Fruit fly (Drosophila melanogaster) whole organism, embryonic: ENCODE results near the gene defl.

Source experiments
- Atf3 ChIP-seq: fragments of 200-800 bp; sonication (Bioruptor generic); optimal IDR thresholded peaks from 3 replicates; lab custom pipeline; 2016; ENCODE audit warnings: missing biosample characterization, missing genetic modification characterization
- B-H2 ChIP-seq: fragments of 200-800 bp; sonication (Bioruptor generic); optimal IDR thresholded peaks from 2 replicates; lab custom pipeline; 2018; ENCODE audit warnings: missing biosample characterization, mild to moderate bottlenecking, missing genetic modification characterization
- CG1024 ChIP-seq: fragments of 200-800 bp; sonication (Bioruptor generic); IDR thresholded peaks from 2 replicates; pipeline ENCODE4 v1.3.6; 2022; ENCODE audit warnings: missing biosample characterization, missing genetic modification characterization
- CG11504 ChIP-seq: fragments of 200-800 bp; sonication (Bioruptor generic); optimal IDR thresholded peaks from 3 replicates; lab custom pipeline; 2019; ENCODE audit warnings: missing biosample characterization, mild to moderate bottlenecking, missing genetic modification characterization, moderate library complexity
- CG11560 ChIP-seq: fragments of 200-800 bp; sonication (Bioruptor generic); IDR thresholded peaks from 3 replicates; pipeline ENCODE4 v1.3.6; 2022; ENCODE audit warnings: missing biosample characterization, missing genetic modification characterization
- CG11696 ChIP-seq: fragments of 200-800 bp; sonication (Bioruptor generic); IDR thresholded peaks from 2 replicates; pipeline ENCODE4 v1.3.6; 2022; ENCODE audit warnings: missing biosample characterization, missing genetic modification characterization
- CG1233 ChIP-seq: fragments of 200-800 bp; sonication (Bioruptor generic); optimal IDR thresholded peaks from 4 replicates; lab custom pipeline; 2018; ENCODE audit warnings: missing biosample characterization, mild to moderate bottlenecking, missing genetic modification characterization
- CG12769 ChIP-seq: fragments of 200-800 bp; sonication (Bioruptor generic); optimal IDR thresholded peaks from 2 replicates; lab custom pipeline; 2019; ENCODE audit warnings: missing biosample characterization, mild to moderate bottlenecking, missing genetic modification characterization, moderate library complexity
- CG15073 ChIP-seq: fragments of 200-800 bp; sonication (Bioruptor generic); optimal IDR thresholded peaks from 2 replicates; lab custom pipeline; 2016; ENCODE audit warnings: missing biosample characterization, missing genetic modification characterization
- CG16779 ChIP-seq: fragments of 200-800 bp; sonication (Bioruptor generic); IDR thresholded peaks from 2 replicates; pipeline ENCODE4 v1.3.6; 2022; ENCODE audit warnings: missing biosample characterization, missing genetic modification characterization
- CG17361 ChIP-seq: fragments of 200-800 bp; sonication (Bioruptor generic); IDR thresholded peaks from 3 replicates; pipeline ENCODE4 v1.3.6; 2022; ENCODE audit warnings: missing biosample characterization, missing genetic modification characterization
- CG17802 ChIP-seq: fragments of 200-800 bp; sonication (Bioruptor generic); optimal IDR thresholded peaks from 2 replicates; lab custom pipeline; 2018; ENCODE audit warnings: missing biosample characterization, mild to moderate bottlenecking, missing genetic modification characterization, moderate library complexity
- CG18599 ChIP-seq: fragments of 200-800 bp; sonication (Bioruptor generic); optimal IDR thresholded peaks from 3 replicates; lab custom pipeline; 2017; ENCODE audit warnings: missing biosample characterization, missing genetic modification characterization, mild to moderate bottlenecking, moderate library complexity, missing genetic modification reagents
- CG2889 ChIP-seq: fragments of 200-800 bp; sonication (Bioruptor generic); IDR thresholded peaks from 3 replicates; pipeline ENCODE4 v1.3.6; 2022; ENCODE audit warnings: missing biosample characterization, missing genetic modification characterization
- CG30020 ChIP-seq: fragments of 200-800 bp; optimal IDR thresholded peaks from 2 replicates; lab custom pipeline; 2019; ENCODE audit warnings: missing biosample characterization, mild to moderate bottlenecking, missing genetic modification characterization, moderate library complexity
- CG31388 ChIP-seq: fragments of 200-800 bp; sonication (Bioruptor generic); optimal IDR thresholded peaks from 2 replicates; lab custom pipeline; 2016; ENCODE audit warnings: missing biosample characterization, missing genetic modification characterization
- CG3281 ChIP-seq: fragments of 200-800 bp; sonication (Bioruptor generic); optimal IDR thresholded peaks from 3 replicates; lab custom pipeline; 2017; ENCODE audit warnings: missing biosample characterization, mild to moderate bottlenecking, missing genetic modification characterization
- CG4328 ChIP-seq: fragments of 200-800 bp; sonication (Bioruptor generic); optimal IDR thresholded peaks from 3 replicates; lab custom pipeline; 2017; ENCODE audit warnings: missing biosample characterization, missing genetic modification reagents, missing genetic modification characterization
- CG6683 ChIP-seq: fragments of 200-800 bp; sonication (Bioruptor generic); optimal IDR thresholded peaks from 2 replicates; lab custom pipeline; 2017; ENCODE audit warnings: missing biosample characterization, mild to moderate bottlenecking, missing genetic modification characterization, missing genetic modification reagents
- CG7839 ChIP-seq: fragments of 200-800 bp; sonication (Bioruptor generic); optimal IDR thresholded peaks from 3 replicates; lab custom pipeline; 2018; ENCODE audit warnings: missing biosample characterization, mild to moderate bottlenecking, missing genetic modification characterization, moderate library complexity
- Dbx ChIP-seq: fragments of 200-800 bp; sonication (Bioruptor generic); IDR thresholded peaks from 3 replicates; pipeline ENCODE4 v1.3.6; 2022; ENCODE audit warnings: missing biosample characterization, missing genetic modification characterization
- Dek ChIP-seq: fragments of 200-800 bp; sonication (Bioruptor generic); optimal IDR thresholded peaks from 3 replicates; lab custom pipeline; 2019; ENCODE audit warnings: missing biosample characterization, mild to moderate bottlenecking, missing genetic modification characterization, moderate library complexity
- Dip2 ChIP-seq: fragments of 200-800 bp; sonication (Bioruptor generic); IDR thresholded peaks from 2 replicates; pipeline ENCODE4 v1.3.6; 2022; ENCODE audit warnings: missing biosample characterization, missing genetic modification characterization
- Doc2 ChIP-seq: fragments of 200-800 bp; sonication (Bioruptor generic); IDR thresholded peaks from 2 replicates; pipeline ENCODE4 v1.3.6; 2022; ENCODE audit warnings: missing biosample characterization, missing genetic modification characterization
- Ets97D ChIP-seq: fragments of 200-800 bp; sonication (Bioruptor generic); optimal IDR thresholded peaks from 3 replicates; lab custom pipeline; 2016; ENCODE audit warnings: missing biosample characterization, missing genetic modification characterization
- Nf-YB ChIP-seq: fragments of 200-800 bp; sonication (Bioruptor generic); optimal IDR thresholded peaks from 3 replicates; lab custom pipeline; 2019; ENCODE audit warnings: missing biosample characterization, mild to moderate bottlenecking, missing genetic modification characterization, moderate library complexity
- Pdp1 ChIP-seq, 2 experiments: fragments of 200-800 bp; sonication (Bioruptor generic); optimal IDR thresholded peaks; 3 replicates each; lab custom pipeline; 2016; ENCODE audit warnings: missing biosample characterization in 2 of 2, missing genetic modification characterization in 2 of 2, mild to moderate bottlenecking in 1 of 2, moderate library complexity in 1 of 2
- Side ChIP-seq: fragments of 200-800 bp; sonication (Bioruptor generic); optimal IDR thresholded peaks from 2 replicates; lab custom pipeline; 2016; ENCODE audit warnings: missing biosample characterization, missing genetic modification characterization
- Sry-δ ChIP-seq: fragments of 200-800 bp; sonication (Bioruptor generic); optimal IDR thresholded peaks from 2 replicates; lab custom pipeline; 2016; ENCODE audit warnings: missing biosample characterization, missing genetic modification characterization
- Xrp1 ChIP-seq: fragments of 200-800 bp; sonication (Bioruptor generic); IDR thresholded peaks from 2 replicates; pipeline ENCODE4 v1.3.6; 2022; ENCODE audit warnings: missing biosample characterization, missing genetic modification characterization
- btn ChIP-seq: fragments of 200-800 bp; sonication (Bioruptor generic); optimal IDR thresholded peaks from 2 replicates; lab custom pipeline; 2016; ENCODE audit warnings: missing biosample characterization, missing genetic modification characterization
- cad ChIP-seq: fragments of >200 bp; optimal IDR thresholded peaks from 2 replicates; lab custom pipeline; 2017; ENCODE audit warnings: missing biosample characterization, missing genetic modification characterization
- chinmo ChIP-seq: fragments of 200-800 bp; sonication (Bioruptor generic); IDR thresholded peaks from 4 replicates; pipeline ENCODE4 v1.3.6; 2022; ENCODE audit warnings: missing biosample characterization, missing genetic modification characterization; ENCODE audit not compliant: partially characterized antibody
- gcm ChIP-seq: fragments of 200-800 bp; sonication (Bioruptor generic); optimal IDR thresholded peaks from 2 replicates; lab custom pipeline; 2019; ENCODE audit warnings: missing biosample characterization, mild to moderate bottlenecking, missing genetic modification characterization, moderate library complexity
- hbn ChIP-seq: fragments of 200-800 bp; sonication (Bioruptor generic); IDR thresholded peaks from 2 replicates; pipeline ENCODE4 v1.3.6; 2022; ENCODE audit warnings: missing biosample characterization, missing genetic modification characterization; ENCODE audit not compliant: partially characterized antibody
- inv ChIP-seq: fragments of 200-800 bp; sonication (Bioruptor generic); IDR thresholded peaks from 2 replicates; pipeline ENCODE4 v1.3.6; 2022; ENCODE audit warnings: missing biosample characterization, missing genetic modification characterization; ENCODE audit not compliant: partially characterized antibody
- jumu ChIP-seq: fragments of 200-800 bp; sonication (Bioruptor generic); optimal IDR thresholded peaks from 3 replicates; lab custom pipeline; 2016; ENCODE audit warnings: missing biosample characterization, missing genetic modification characterization
- klu ChIP-seq: fragments of 200-800 bp; sonication (Bioruptor generic); IDR thresholded peaks from 2 replicates; pipeline ENCODE4 v1.3.6; 2022; ENCODE audit warnings: missing biosample characterization, missing genetic modification characterization
- lab ChIP-seq: fragments of 200-800 bp; sonication (Bioruptor generic); optimal IDR thresholded peaks from 3 replicates; lab custom pipeline; 2017; ENCODE audit warnings: missing biosample characterization, missing genetic modification characterization, mild to moderate bottlenecking, moderate library complexity, missing genetic modification reagents
- luna ChIP-seq: fragments of 200-800 bp; sonication (Bioruptor generic); optimal IDR thresholded peaks from 2 replicates; lab custom pipeline; 2016; ENCODE audit warnings: missing biosample characterization, missing genetic modification characterization
- maf-S ChIP-seq: fragments of 200-800 bp; sonication (Bioruptor generic); optimal IDR thresholded peaks from 2 replicates; lab custom pipeline; 2016; ENCODE audit warnings: missing biosample characterization, missing genetic modification characterization
- prd ChIP-seq, 3 experiments: fragments of >200 bp in 2 of 3; fragments of 200-800 bp in 1 of 3; sonication (Bioruptor generic) in 1 of 3; optimal IDR thresholded peaks in 2 of 3; IDR thresholded peaks in 1 of 3; 2 replicates in 2 of 3; 3 replicates in 1 of 3; pipeline versions ENCODE4 v1.3.6 to Lab custom; 2017 to 2022; ENCODE audit warnings: missing biosample characterization in 1 of 3, missing genetic modification characterization in 1 of 3
- pzg ChIP-seq: fragments of 200-800 bp; sonication (Bioruptor generic); optimal IDR thresholded peaks from 3 replicates; lab custom pipeline; 2018; ENCODE audit warnings: missing biosample characterization, mild to moderate bottlenecking, missing genetic modification characterization, moderate library complexity
- ro ChIP-seq: fragments of 200-800 bp; sonication (Bioruptor generic); IDR thresholded peaks from 2 replicates; pipeline ENCODE4 v1.3.6; 2022; ENCODE audit warnings: missing biosample characterization, missing genetic modification characterization
- scrt ChIP-seq: fragments of 200-800 bp; sonication (Bioruptor generic); optimal IDR thresholded peaks from 2 replicates; lab custom pipeline; 2018; ENCODE audit warnings: missing biosample characterization, mild to moderate bottlenecking, missing genetic modification characterization, moderate library complexity
- seq ChIP-seq: fragments of 200-800 bp; sonication (Bioruptor generic); IDR thresholded peaks from 2 replicates; pipeline ENCODE4 v1.3.6; 2022; ENCODE audit warnings: missing biosample characterization, missing genetic modification characterization
- slbo ChIP-seq: fragments of 200-800 bp; sonication (Bioruptor generic); IDR thresholded peaks from 2 replicates; pipeline ENCODE4 v1.3.6; 2022; ENCODE audit warnings: missing biosample characterization, missing genetic modification characterization
- so ChIP-seq: fragments of 200-800 bp; sonication (Bioruptor generic); IDR thresholded peaks from 3 replicates; pipeline ENCODE4 v1.3.6; 2022; ENCODE audit warnings: missing biosample characterization, missing genetic modification characterization
- tin ChIP-seq: fragments of 200-800 bp; sonication (Bioruptor generic); optimal IDR thresholded peaks from 3 replicates; lab custom pipeline; 2016; ENCODE audit warnings: missing biosample characterization, missing genetic modification characterization
- vfl ChIP-seq: fragments of 200-800 bp; sonication (Bioruptor generic); optimal IDR thresholded peaks from 2 replicates; lab custom pipeline; 2016; ENCODE audit warnings: missing biosample characterization, missing genetic modification characterization

defl gene

DNA sequence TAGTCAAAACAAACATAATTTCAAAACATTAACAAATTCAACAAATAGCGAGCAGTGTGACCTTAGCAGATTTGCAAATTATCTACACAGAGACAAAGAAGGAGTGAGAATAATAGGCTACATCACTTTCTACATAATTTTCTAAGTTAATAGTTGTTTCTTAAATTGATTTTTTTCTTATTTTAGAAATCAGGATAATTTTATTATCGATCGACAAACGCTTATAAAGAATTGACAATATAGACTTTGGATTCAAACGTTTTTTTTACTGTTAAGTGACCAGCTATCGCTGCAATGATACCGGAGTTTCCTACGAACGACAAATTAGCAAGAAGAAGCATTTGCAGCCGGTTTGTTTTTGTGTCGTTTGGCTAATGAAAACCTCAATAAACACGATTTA, at the start of gene defl, which contains the start of gene nbs (continued):
- TF ChIP-seq maf-S (GFP tag; lab: Kevin White, UChicago): peak; percentile 32
- no peak; the same call in 2 of the 3 replicates for TF ChIP-seq so (GFP tag; lab: Robert Waterston, UW)
- no peak for TF ChIP-seq CG7839
- peak; percentile 31 for TF ChIP-seq Dek (tag; lab: Kevin White, UChicago)
- no peak for TF ChIP-seq Doc2 (GFP tag; lab: Robert Waterston, UW)
- no peak for TF ChIP-seq CG31388
- peak; percentile 72 for TF ChIP-seq Dbx
- TF ChIP-seq btn (GFP tag; lab: Kevin White, UChicago): no peak
- TF ChIP-seq klu (GFP tag; lab: Robert Waterston, UW): peak; percentile 48; the same call in 1 of the 2 replicates
- TF ChIP-seq lab: no peak
- TF ChIP-seq Side: peak; percentile 75
- peak; percentile 48 for TF ChIP-seq Ets97D (GFP tag; lab: Kevin White, UChicago)
- TF ChIP-seq inv (GFP tag; lab: Robert Waterston, UW): peak; percentile 40; the same call in 1 of the 2 replicates
- no peak for TF ChIP-seq hbn (GFP tag; lab: Robert Waterston, UW)
- TF ChIP-seq luna (GFP tag; lab: Kevin White, UChicago): peak; percentile 43
- TF ChIP-seq prd (optimal IDR thresholded peaks at IDR 0.05; lab: Kevin White, UChicago): no peak
- TF ChIP-seq prd (GFP tag; IDR thresholded peaks at IDR 0.05; lab: Robert Waterston, UW): peak; percentile 84
- peak; percentile 19 for TF ChIP-seq vfl (GFP tag; lab: Kevin White, UChicago)
- TF ChIP-seq Atf3 (GFP tag; lab: Kevin White, UChicago): peak; percentile 37
- no peak for TF ChIP-seq Nf-YB (GFP tag; lab: Kevin White, UChicago)
- peak; percentile 55 for TF ChIP-seq CG4328 (GFP tag; lab: Kevin White, UChicago)
- TF ChIP-seq CG15073 (GFP tag; lab: Kevin White, UChicago): no peak
- TF ChIP-seq chinmo (GFP tag; lab: Robert Waterston, UW): no peak
- TF ChIP-seq CG2889: peak; percentile 54; the same call in 2 of the 3 replicates
- TF ChIP-seq CG11696 (GFP tag; lab: Robert Waterston, UW): no peak
- TF ChIP-seq ro (GFP tag; lab: Robert Waterston, UW): no peak
- TF ChIP-seq gcm: no peak
- TF ChIP-seq CG18599 (GFP tag; lab: Kevin White, UChicago): no peak
- TF ChIP-seq CG30020 (tag; lab: Kevin White, UChicago): peak; percentile 62
- TF ChIP-seq CG17802: no peak
- peak; percentile 83 for TF ChIP-seq slbo (GFP tag; lab: Robert Waterston, UW)
- peak; percentile 86 for TF ChIP-seq CG17361 (GFP tag; lab: Robert Waterston, UW)
- peak; percentile 50 for TF ChIP-seq Sry-δ (GFP tag; lab: Kevin White, UChicago)
- peak; percentile 33; the same call in 1 of the 2 replicates for TF ChIP-seq CG1024 (GFP tag; lab: Robert Waterston, UW)
- peak; percentile 59 to 69 for TF ChIP-seq Pdp1 (GFP tag; optimal IDR thresholded peaks at IDR 0.05; lab: Kevin White, UChicago)
- TF ChIP-seq seq (GFP tag; lab: Robert Waterston, UW): peak; percentile 39; the same call in 1 of the 2 replicates
- TF ChIP-seq CG6683 (GFP tag; lab: Kevin White, UChicago): no peak
- no peak for TF ChIP-seq CG12769 (tag; lab: Kevin White, UChicago)
- peak; percentile 60 for TF ChIP-seq B-H2
- no peak for TF ChIP-seq CG11560 (tag; lab: Robert Waterston, UW)
- TF ChIP-seq cad (GFP tag; lab: Kevin White, UChicago): no peak
- no peak for TF ChIP-seq CG1233 (GFP tag; lab: Kevin White, UChicago)
- TF ChIP-seq Dip2 (GFP tag; lab: Robert Waterston, UW): no peak
- peak; percentile 33 for TF ChIP-seq CG3281 (GFP tag; lab: Kevin White, UChicago)
- peak; percentile 60 for TF ChIP-seq scrt (GFP tag; lab: Kevin White, UChicago)
- TF ChIP-seq jumu (GFP tag; lab: Kevin White, UChicago): peak; percentile 63
- TF ChIP-seq CG16779 (GFP tag; lab: Robert Waterston, UW): no peak
- peak; percentile 76 for TF ChIP-seq Xrp1 (GFP tag; lab: Robert Waterston, UW)
- peak; percentile 47 for TF ChIP-seq pzg (GFP tag; lab: Kevin White, UChicago)
- TF ChIP-seq CG11504 (tag; lab: Kevin White, UChicago): no peak
- TF ChIP-seq tin: peak; percentile 56
